Worm (Caenorhabditis elegans) whole organism, L2 larva: ENCODE data around the gene srz-32.

ENCODE experiments used
- C34F6.9 ChIP-seq: fragments of 150-350 bp; optimal IDR thresholded peaks from 2 replicates; lab custom pipeline; 2014; ENCODE audit warnings: missing biosample characterization, missing genetic modification characterization
- R02D3.7 ChIP-seq: fragments of 150-350 bp; optimal IDR thresholded peaks from 2 replicates; lab custom pipeline; 2014; ENCODE audit warnings: missing biosample characterization, missing genetic modification characterization
- ZK546.5 ChIP-seq: sonication (generic microtip); optimal IDR thresholded peaks from 2 replicates; lab custom pipeline; 2017; ENCODE audit warnings: missing biosample characterization, missing genetic modification characterization
- alr-1 ChIP-seq: fragments of 150-350 bp; optimal IDR thresholded peaks from 2 replicates; lab custom pipeline; 2014; ENCODE audit warnings: missing biosample characterization, missing genetic modification characterization
- aly-2 ChIP-seq: fragments of 150-350 bp; optimal IDR thresholded peaks from 2 replicates; lab custom pipeline; 2014; ENCODE audit warnings: missing biosample characterization, missing genetic modification characterization
- ama-1 ChIP-seq: fragments of 150-350 bp; optimal IDR thresholded peaks from 2 replicates; lab custom pipeline; 2018; ENCODE audit warnings: inconsistent platforms
- blmp-1 ChIP-seq: sonication (generic microtip); optimal IDR thresholded peaks from 2 replicates; lab custom pipeline; 2017; ENCODE audit warnings: missing genetic modification characterization, mild to moderate bottlenecking, missing compliant biosample characterization, antibody characterized with exemption, moderate library complexity; ENCODE audit not compliant: insufficient read depth
- ceh-16 ChIP-seq: fragments of 150-350 bp; optimal IDR thresholded peaks from 2 replicates; lab custom pipeline; 2014; ENCODE audit warnings: missing biosample characterization, missing genetic modification characterization
- ceh-82 ChIP-seq: fragments of 150-350 bp; optimal IDR thresholded peaks from 2 replicates; lab custom pipeline; 2014; ENCODE audit warnings: missing biosample characterization, missing genetic modification characterization
- crh-2 ChIP-seq: sonication (generic microtip); optimal IDR thresholded peaks from 2 replicates; lab custom pipeline; 2017; ENCODE audit warnings: missing biosample characterization, missing genetic modification characterization
- egl-27 ChIP-seq: sonication (generic microtip); optimal IDR thresholded peaks from 3 replicates; lab custom pipeline; 2017; ENCODE audit warnings: missing biosample characterization, missing genetic modification reagents, missing genetic modification characterization
- elt-3 ChIP-seq: sonication (generic microtip); optimal IDR thresholded peaks from 2 replicates; lab custom pipeline; 2017; ENCODE audit warnings: missing biosample characterization, missing genetic modification characterization
- fos-1 ChIP-seq: fragments of 150-350 bp; optimal IDR thresholded peaks from 2 replicates; lab custom pipeline; 2014; ENCODE audit warnings: missing biosample characterization, missing genetic modification characterization
- gmeb-1 ChIP-seq: fragments of 150-350 bp; optimal IDR thresholded peaks from 2 replicates; lab custom pipeline; 2014; ENCODE audit warnings: missing biosample characterization, missing genetic modification characterization
- lin-11 ChIP-seq: fragments of 150-350 bp; sonication (generic microtip); optimal IDR thresholded peaks from 2 replicates; lab custom pipeline; 2014; ENCODE audit warnings: missing biosample characterization, missing genetic modification characterization, inconsistent platforms, mixed read lengths
- lin-13 ChIP-seq: fragments of 150-350 bp; optimal IDR thresholded peaks from 2 replicates; lab custom pipeline; 2014; ENCODE audit warnings: missing biosample characterization, missing genetic modification reagents, missing genetic modification characterization
- lin-39 ChIP-seq: fragments of 150-350 bp; optimal IDR thresholded peaks from 2 replicates; lab custom pipeline; 2014; ENCODE audit warnings: missing biosample characterization, missing genetic modification reagents, missing genetic modification characterization
- mbf-1 ChIP-seq: sonication (generic microtip); optimal IDR thresholded peaks from 2 replicates; lab custom pipeline; 2017; ENCODE audit warnings: missing biosample characterization, missing genetic modification characterization
- mdl-1 ChIP-seq, 2 experiments: fragments of 150-350 bp in 1 of 2; sonication (generic microtip) in 1 of 2; optimal IDR thresholded peaks; 2 replicates each; lab custom pipeline; 2017; ENCODE audit warnings: missing biosample characterization in 2 of 2, missing genetic modification characterization in 2 of 2
- nhr-10 ChIP-seq: sonication (generic microtip); optimal IDR thresholded peaks from 2 replicates; lab custom pipeline; 2017; ENCODE audit warnings: missing biosample characterization, missing genetic modification characterization
- nhr-11 ChIP-seq: fragments of 150-350 bp; optimal IDR thresholded peaks from 2 replicates; lab custom pipeline; 2014; ENCODE audit warnings: missing biosample characterization, missing genetic modification characterization
- nhr-12 ChIP-seq: fragments of 150-350 bp; optimal IDR thresholded peaks from 2 replicates; lab custom pipeline; 2014; ENCODE audit warnings: missing biosample characterization, missing genetic modification characterization
- nhr-21 ChIP-seq: fragments of 150-350 bp; optimal IDR thresholded peaks from 2 replicates; lab custom pipeline; 2014; ENCODE audit warnings: missing biosample characterization, missing genetic modification characterization
- nhr-23 ChIP-seq: fragments of 150-350 bp; optimal IDR thresholded peaks from 2 replicates; lab custom pipeline; 2014; ENCODE audit warnings: missing biosample characterization, missing genetic modification reagents, missing genetic modification characterization
- nhr-237 ChIP-seq: fragments of 150-350 bp; optimal IDR thresholded peaks from 2 replicates; lab custom pipeline; 2014; ENCODE audit warnings: missing biosample characterization, missing genetic modification characterization
- nhr-25 ChIP-seq: fragments of 150-350 bp; sonication (generic microtip); optimal IDR thresholded peaks from 3 replicates; lab custom pipeline; 2014; ENCODE audit warnings: missing biosample characterization, missing genetic modification characterization
- nhr-6 ChIP-seq: fragments of 150-350 bp; optimal IDR thresholded peaks from 2 replicates; lab custom pipeline; 2014; ENCODE audit warnings: missing biosample characterization, missing genetic modification characterization
- peb-1 ChIP-seq: fragments of 150-350 bp; optimal IDR thresholded peaks from 2 replicates; lab custom pipeline; 2014; ENCODE audit warnings: missing biosample characterization, missing genetic modification characterization
- skn-1 ChIP-seq: sonication (generic microtip); optimal IDR thresholded peaks from 2 replicates; lab custom pipeline; 2017; ENCODE audit warnings: missing biosample characterization, missing genetic modification characterization
- sma-3 ChIP-seq: sonication (generic microtip); optimal IDR thresholded peaks from 2 replicates; lab custom pipeline; 2016; ENCODE audit warnings: missing genetic modification reagents, missing genetic modification characterization, missing compliant biosample characterization
- snpc-4 ChIP-seq: fragments of 150-350 bp; optimal IDR thresholded peaks from 2 replicates; lab custom pipeline; 2014; ENCODE audit warnings: missing biosample characterization, missing genetic modification characterization
- unc-55 ChIP-seq: fragments of 150-350 bp; sonication (generic microtip); optimal IDR thresholded peaks from 3 replicates; lab custom pipeline; 2014; ENCODE audit warnings: missing biosample characterization, missing genetic modification reagents, missing genetic modification characterization
- zag-1 ChIP-seq: fragments of 150-350 bp; optimal IDR thresholded peaks from 2 replicates; lab custom pipeline; 2014; ENCODE audit warnings: missing biosample characterization, missing genetic modification characterization
- ztf-1 ChIP-seq: fragments of 200-800 bp; sonication (Bioruptor generic); conservative IDR thresholded peaks from 2 replicates; pipeline ENCODE4 v1.3.6; 2022; ENCODE audit warnings: missing genetic modification characterization, missing compliant biosample characterization
- ztf-11 ChIP-seq: sonication (generic microtip); optimal IDR thresholded peaks from 2 replicates; lab custom pipeline; 2017; ENCODE audit warnings: missing biosample characterization, missing genetic modification characterization
- ztf-4 ChIP-seq: fragments of 150-350 bp; optimal IDR thresholded peaks from 2 replicates; lab custom pipeline; 2014; ENCODE audit warnings: missing biosample characterization, missing genetic modification characterization

The srz-32 gene

DNA sequence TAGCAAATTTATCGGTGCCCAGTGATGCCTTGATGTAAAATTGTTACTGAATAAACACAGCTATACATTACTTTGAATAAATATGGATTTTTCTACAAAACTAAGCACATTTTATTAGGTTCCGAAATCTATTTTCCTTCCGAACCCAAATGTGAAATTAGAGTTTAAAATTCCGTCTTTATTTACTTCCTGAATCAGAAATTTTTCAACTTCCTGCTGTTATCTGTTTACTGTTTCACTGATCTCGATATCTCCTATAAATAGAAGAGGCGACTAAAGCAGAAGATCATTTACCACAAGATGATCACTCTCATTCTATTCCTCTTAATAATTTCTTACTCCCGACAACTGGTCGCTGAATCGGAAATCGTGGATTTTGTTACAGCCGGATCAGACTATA lies 33.6 kb downstream of the srz-32 start, which contains the start of gene F58E2.2:
Gene F58E2.2, plus strand, starts transcription at position 301 of the 400 bp plus-strand sequence.
- TF ChIP-seq nhr-21 (tag; lab: Kevin White, UChicago) (no peak), lin-39 (tag; lab: Kevin White, UChicago) (no peak), zag-1 (no peak), peb-1 (tag; lab: Kevin White, UChicago) (no peak), nhr-237 (tag; lab: Kevin White, UChicago) (no peak)

DNA sequence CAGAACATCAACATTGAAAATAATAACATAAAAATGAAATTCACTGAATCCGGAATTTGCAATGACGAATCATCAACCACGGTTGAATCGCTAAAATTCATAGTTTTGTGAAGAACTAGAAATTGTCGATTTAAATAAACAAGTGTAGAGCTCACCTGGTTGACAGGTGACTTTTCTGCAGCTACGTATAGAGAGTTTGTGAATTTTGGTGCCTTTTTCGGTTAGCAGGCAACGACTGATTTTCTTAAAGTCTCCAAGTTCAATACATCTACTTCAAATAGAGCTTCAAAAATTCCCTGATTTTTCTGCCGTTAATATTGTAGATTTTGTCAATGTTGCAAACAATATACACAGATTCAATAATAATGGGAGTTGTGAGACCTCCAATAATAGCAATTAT lies 41.0 kb downstream of the srz-32 start, which contains the start of gene srz-69:
Gene srz-69, minus strand, starts transcription at position 101 of the 400 bp plus-strand sequence.
- TF ChIP-seq ztf-11 (tag; lab: Kevin White, UChicago), result no peak
- TF ChIP-seq, all 48 proteins: peak for 0

ce11 chrIV:3478911-3479385 lies 42.8 kb downstream of the srz-32 start, which contains the start of the genes srz-70 and C09G12.5:
srz-70 (minus strand) TSS chrIV:3479011.
C09G12.5 (plus strand) TSS chrIV:3479335.
- TF ChIP-seq zag-1 (no peak), snpc-4 (no peak), crh-2 (no peak), gmeb-1 (tag; lab: Kevin White, UChicago) (no peak), nhr-11 (no peak), nhr-12 (tag; lab: Kevin White, UChicago) (no peak), nhr-23 (tag; lab: Kevin White, UChicago) (no peak), nhr-21 (tag; lab: Kevin White, UChicago) (no peak), nhr-10 (no peak), alr-1 (no peak), nhr-237 (tag; lab: Kevin White, UChicago) (no peak), ceh-82 (tag; lab: Kevin White, UChicago) (no peak), ceh-16 (tag; lab: Kevin White, UChicago) (no peak), peb-1 (tag; lab: Kevin White, UChicago) (no peak)

- no peak for TF ChIP-seq fos-1 (tag; lab: Kevin White, UChicago)
- no peak for TF ChIP-seq blmp-1 (tag; lab: Kevin White, UChicago)
- no peak for TF ChIP-seq ztf-4
- TF ChIP-seq C34F6.9 (tag; lab: Kevin White, UChicago), result no peak
- no peak for TF ChIP-seq egl-27 (tag; lab: Kevin White, UChicago)
- no peak for TF ChIP-seq skn-1 (tag; lab: Kevin White, UChicago)
- TF ChIP-seq peb-1 (tag; lab: Kevin White, UChicago), result no peak
- no peak for TF ChIP-seq elt-3
- TF ChIP-seq ztf-11 (tag; lab: Kevin White, UChicago), result no peak
- no peak for TF ChIP-seq ztf-1
These were observed 45.6 kb downstream of the srz-32 start, which contains the start of gene srz-37 for ce11 chrIV:3481760-3482159. srz-37 (minus strand) TSS chrIV:3481860.

DNA sequence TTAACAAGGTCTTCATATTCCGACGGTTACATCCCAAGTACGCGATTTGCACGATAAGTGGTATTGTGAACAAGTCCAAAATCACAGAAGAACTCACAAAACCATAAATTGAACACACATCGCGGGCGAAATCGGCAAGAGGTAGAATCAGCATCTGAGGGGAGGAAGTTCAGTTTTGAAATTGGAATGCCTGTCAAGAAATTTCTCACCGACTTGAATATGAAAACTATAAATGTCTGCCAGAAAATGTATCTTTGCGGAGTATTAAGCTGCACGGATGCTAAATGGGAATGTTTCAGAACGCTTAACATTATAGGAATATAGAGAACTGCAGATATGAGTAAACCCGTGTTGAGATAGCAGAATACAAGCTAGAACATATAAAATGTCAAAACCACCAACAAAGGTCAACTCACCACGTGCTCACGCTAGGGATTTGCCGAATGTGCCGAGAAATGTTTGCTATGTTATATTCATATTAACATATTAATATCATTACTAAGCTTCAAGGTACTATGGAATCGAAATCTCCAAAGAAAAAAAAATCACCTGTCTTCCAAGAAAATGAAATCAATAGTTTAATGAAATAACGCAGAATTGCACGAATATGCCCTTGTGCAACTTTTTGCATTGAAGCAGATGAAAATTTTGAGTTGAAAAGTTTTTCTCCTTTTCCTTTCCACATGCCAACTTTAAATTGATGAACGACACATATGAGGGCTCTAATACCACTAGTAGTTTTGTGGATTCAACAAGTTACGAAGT lies 46.3 kb downstream of the srz-32 start, which contains the start of gene srz-82:
Gene srz-82, plus strand, starts transcription at position 701 of the 765 bp plus-strand sequence.
- TF ChIP-seq nhr-6 (tag; lab: Kevin White, UChicago) (no peak), mdl-1 (tag; optimal IDR thresholded peaks at IDR 0.05; lab: Kevin White, UChicago) (no peak), mbf-1 (tag; lab: Kevin White, UChicago) (no peak), aly-2 (tag; lab: Kevin White, UChicago) (no peak), C34F6.9 (tag; lab: Kevin White, UChicago) (no peak), crh-2 (no peak), ztf-11 (tag; lab: Kevin White, UChicago) (no peak), R02D3.7 (tag; lab: Kevin White, UChicago) (no peak), lin-11 (tag; lab: Kevin White, UChicago) (no peak), ceh-16 (tag; lab: Kevin White, UChicago) (no peak), unc-55 (GFP tag; lab: Kevin White, UChicago) (no peak), nhr-23 (tag; lab: Kevin White, UChicago) (no peak), nhr-25 (tag; lab: Kevin White, UChicago) (no peak), ZK546.5 (tag; lab: Kevin White, UChicago) (no peak), ama-1 (no peak), sma-3 (GFP tag; lab: Kevin White, UChicago) (no peak), zag-1 (no peak), lin-13 (GFP tag; lab: Kevin White, UChicago) (no peak), skn-1 (tag; lab: Kevin White, UChicago) (no peak)
